Fruit fly (Drosophila melanogaster) Kc167 (cell line): ENCODE measurements around the gene Mnt.

Experiments used
- insv ChIP-seq: fragments of >200 bp; optimal IDR thresholded peaks from 3 replicates; lab custom pipeline; 2018; ENCODE audit warnings: missing external identifiers
- psq ChIP-seq: fragments of >200 bp; optimal IDR thresholded peaks from 2 replicates; lab custom pipeline; 2017; ENCODE audit warnings: missing external identifiers

- TF ChIP-seq insv (lab: Kevin White, UChicago) (no peak), psq (lab: Kevin White, UChicago) (no peak)
These were observed 70.0 kb downstream of the Mnt start for dm6 chrX:3741611-3742001.
